Worm (Caenorhabditis elegans): ENCODE measurements around the gene F42G4.2.

The F42G4.2 gene

DNA sequence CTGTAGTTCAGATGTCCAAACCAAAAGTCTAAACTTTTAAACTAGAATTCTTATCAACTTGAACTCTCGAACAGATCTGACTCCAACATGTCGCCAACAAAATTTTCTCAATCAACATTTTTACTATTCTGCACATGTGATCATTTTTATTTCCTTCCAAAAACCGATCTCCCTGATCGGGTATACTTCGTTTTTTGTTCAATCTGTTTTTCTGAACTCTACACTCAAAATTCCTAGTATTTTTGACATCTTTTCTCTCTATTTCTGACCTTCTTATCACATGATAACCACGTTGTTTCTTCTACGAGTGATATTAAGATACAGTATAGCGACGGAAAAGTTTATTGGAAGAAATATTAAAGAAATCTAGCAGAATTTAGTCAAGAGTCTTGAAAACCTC lies 41.4 kb upstream of the F42G4.2 start (continued):
- TF ChIP-seq snpc-4 (tag; optimal IDR thresholded peaks at IDR 0.05) (no peak), sox-4 (tag; optimal IDR thresholded peaks at IDR 0.05) (no peak), mdl-1 (tag; optimal IDR thresholded peaks at IDR 0.05) (no peak), efl-1 (optimal IDR thresholded peaks at IDR 0.05) (no peak), efl-1 (GFP tag; optimal IDR thresholded peaks at IDR 0.05 in 1 of 2) (no peak), mef-2 (tag; optimal IDR thresholded peaks at IDR 0.05) (no peak), fkh-10 (GFP tag; optimal IDR thresholded peaks at IDR 0.05) (no peak), blmp-1 (tag; optimal IDR thresholded peaks at IDR 0.05) (peak; percentile 62), egl-27 (tag; optimal IDR thresholded peaks at IDR 0.05) (no peak), dpl-1 (GFP tag; optimal IDR thresholded peaks at IDR 0.05) (peak in 1 of 3 experiments; percentile 22), nhr-237 (tag; optimal IDR thresholded peaks at IDR 0.05) (no peak), pqm-1 (tag; optimal IDR thresholded peaks at IDR 0.05) (no peak), nhr-71 (tag; optimal IDR thresholded peaks at IDR 0.05) (peak; percentile 64), Y116A8C.19 (tag; optimal IDR thresholded peaks at IDR 0.05; ENCODE audit: borderline replicate concordance) (no peak), alr-1 (tag; optimal IDR thresholded peaks at IDR 0.05; ENCODE audit: borderline replicate concordance) (no peak), nhr-12 (tag; optimal IDR thresholded peaks at IDR 0.05) (no peak), unc-130 (tag; optimal IDR thresholded peaks at IDR 0.05) (no peak), lin-35 (GFP tag; optimal IDR thresholded peaks at IDR 0.05) (peak in 1 of 2 experiments; percentile 52), ces-1 (GFP tag; optimal IDR thresholded peaks at IDR 0.05) (no peak), lin-14 (GFP tag; optimal IDR thresholded peaks at IDR 0.05) (peak; percentile 45), jun-1 (tag; optimal IDR thresholded peaks at IDR 0.05) (no peak), nhr-20 (tag; optimal IDR thresholded peaks at IDR 0.05) (peak; percentile 89), ztf-11 (tag; optimal IDR thresholded peaks at IDR 0.05) (no peak), nhr-19 (GFP tag; conservative IDR thresholded peaks at IDR 0.05) (peak; percentile 52), ceh-8 (GFP tag; optimal IDR thresholded peaks at IDR 0.05) (no peak), fkh-8 (tag; optimal IDR thresholded peaks at IDR 0.05) (no peak), swsn-7 (tag; optimal IDR thresholded peaks at IDR 0.05) (no peak), hpl-2 (GFP tag; optimal IDR thresholded peaks at IDR 0.05) (peak; percentile 1), dsc-1 (tag; optimal IDR thresholded peaks at IDR 0.05) (no peak), elt-2 (tag; optimal IDR thresholded peaks at IDR 0.05) (peak; percentile 30)

DNA sequence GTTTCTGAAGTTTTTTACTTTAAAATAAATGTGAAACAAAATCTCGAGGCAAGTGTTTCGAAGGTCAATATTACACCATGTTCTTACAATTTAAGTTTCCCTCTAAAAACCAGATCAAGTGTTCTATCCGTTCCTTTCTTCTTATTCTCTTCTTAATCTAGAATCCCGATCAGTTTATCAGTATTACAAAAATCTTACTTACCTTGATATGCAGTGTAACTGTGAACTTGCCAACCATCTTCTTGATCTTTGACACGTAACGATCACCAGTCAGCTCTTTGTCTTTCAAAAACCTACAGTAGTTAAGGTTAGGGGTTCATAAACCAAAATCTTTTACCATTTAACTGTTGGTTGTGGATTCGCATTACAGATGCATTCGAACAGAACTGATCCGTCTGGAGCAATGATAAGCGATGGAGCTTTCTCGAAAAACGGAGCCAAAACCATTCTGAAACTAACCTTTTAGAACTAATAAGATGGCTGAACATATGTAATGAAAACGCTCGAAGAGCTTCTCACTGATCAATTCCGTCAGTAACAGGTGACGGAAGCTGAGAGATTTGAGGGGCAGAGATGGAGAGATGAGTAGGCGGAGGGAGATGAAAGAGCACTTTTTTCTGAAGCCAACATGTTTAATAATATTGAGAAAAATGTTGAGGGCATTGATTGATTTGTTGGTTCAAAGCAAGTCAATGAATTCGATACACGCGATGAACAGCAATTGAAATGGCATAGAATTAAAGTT lies 39.8 kb upstream of the F42G4.2 start, which contains the start of gene oig-2:
oig-2 (minus strand) TSS at position 448 of the 745 bp plus-strand sequence.
- TF ChIP-seq nhr-77 (tag; optimal IDR thresholded peaks at IDR 0.05) (no peak), lin-14 (GFP tag; optimal IDR thresholded peaks at IDR 0.05) (peak; percentile 30), isw-1 (GFP tag; IDR thresholded peaks at IDR 0.05) (no peak), rnt-1 (tag; optimal IDR thresholded peaks at IDR 0.05) (peak; percentile 49), efl-1 (optimal IDR thresholded peaks at IDR 0.05) (no peak), efl-1 (GFP tag; optimal IDR thresholded peaks at IDR 0.05 in 1 of 2) (peak in 1 of 2 experiments; percentile 55), nhr-19 (GFP tag; conservative IDR thresholded peaks at IDR 0.05) (peak; percentile 35), hlh-4 (tag; optimal IDR thresholded peaks at IDR 0.05) (no peak), nhr-20 (tag; optimal IDR thresholded peaks at IDR 0.05) (no peak), nhr-71 (tag; optimal IDR thresholded peaks at IDR 0.05) (peak; percentile 0), grh-1 (GFP tag; IDR thresholded peaks at IDR 0.05) (no peak), unc-86 (tag; optimal IDR thresholded peaks at IDR 0.05) (no peak)

DNA sequence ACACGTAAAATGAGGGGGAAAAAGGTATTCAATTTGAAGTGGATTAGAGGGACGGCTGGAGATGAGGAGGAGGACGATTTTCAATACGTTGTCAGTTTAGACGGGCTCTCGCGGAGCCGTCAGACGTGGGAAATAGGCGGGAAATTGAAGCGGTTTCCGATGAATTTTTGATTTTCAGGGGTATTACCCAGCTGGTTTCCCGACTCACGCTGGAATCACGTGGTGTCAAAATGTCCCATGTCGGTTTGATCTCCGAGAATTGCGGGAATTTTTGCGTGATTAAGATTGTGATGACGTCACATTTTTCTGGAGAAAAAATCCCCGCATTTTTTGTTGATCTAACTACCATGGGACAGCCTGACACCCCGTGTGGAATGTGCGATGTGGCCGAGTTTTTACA lies 35.0 kb upstream of the F42G4.2 start:
- TF ChIP-seq ceh-8 (GFP tag; optimal IDR thresholded peaks at IDR 0.05) = no peak
- peak; percentile 32 for TF ChIP-seq lin-14 (GFP tag; optimal IDR thresholded peaks at IDR 0.05)
- TF ChIP-seq F16B12.6 (tag; optimal IDR thresholded peaks at IDR 0.05) = no peak
- TF ChIP-seq lin-35 (GFP tag; optimal IDR thresholded peaks at IDR 0.05) = peak in 1 of 2 experiments; percentile 14
- TF ChIP-seq skn-1 (tag; optimal IDR thresholded peaks at IDR 0.05) = no peak
- TF ChIP-seq nhr-19 (GFP tag; conservative IDR thresholded peaks at IDR 0.05) = no peak
- no peak for TF ChIP-seq fkh-4 (tag; optimal IDR thresholded peaks at IDR 0.05; ENCODE audit: borderline replicate concordance)
- no peak for TF ChIP-seq swsn-7 (tag; optimal IDR thresholded peaks at IDR 0.05)
- peak; percentile 43 for TF ChIP-seq nhr-71 (tag; optimal IDR thresholded peaks at IDR 0.05)
- TF ChIP-seq fos-1 (tag; optimal IDR thresholded peaks at IDR 0.05) = no peak
- TF ChIP-seq tbx-2 (tag; optimal IDR thresholded peaks at IDR 0.05) = no peak
- no peak for TF ChIP-seq unc-98 (GFP tag; IDR thresholded peaks at IDR 0.05)
- TF ChIP-seq hpl-2 (GFP tag; optimal IDR thresholded peaks at IDR 0.05) = no peak
- no peak for TF ChIP-seq irx-1 (tag; optimal IDR thresholded peaks at IDR 0.05)
- no peak for TF ChIP-seq ceh-90 (tag; optimal IDR thresholded peaks at IDR 0.05)
- no peak for TF ChIP-seq mep-1 (tag; optimal IDR thresholded peaks at IDR 0.05)
- no peak for TF ChIP-seq sup-37 (GFP tag; optimal IDR thresholded peaks at IDR 0.05)
- no peak for TF ChIP-seq lin-13 (GFP tag; optimal IDR thresholded peaks at IDR 0.05)
- no peak for TF ChIP-seq lir-3 (tag; optimal IDR thresholded peaks at IDR 0.05; ENCODE audit: poor library complexity)
- no peak for TF ChIP-seq ztf-4 (tag; optimal IDR thresholded peaks at IDR 0.05)
- TF ChIP-seq ztf-11 (tag; optimal IDR thresholded peaks at IDR 0.05) = no peak

All from whole organism, L1 larva.